Worm (Caenorhabditis elegans): ENCODE results near the gene grd-7.

DNA sequence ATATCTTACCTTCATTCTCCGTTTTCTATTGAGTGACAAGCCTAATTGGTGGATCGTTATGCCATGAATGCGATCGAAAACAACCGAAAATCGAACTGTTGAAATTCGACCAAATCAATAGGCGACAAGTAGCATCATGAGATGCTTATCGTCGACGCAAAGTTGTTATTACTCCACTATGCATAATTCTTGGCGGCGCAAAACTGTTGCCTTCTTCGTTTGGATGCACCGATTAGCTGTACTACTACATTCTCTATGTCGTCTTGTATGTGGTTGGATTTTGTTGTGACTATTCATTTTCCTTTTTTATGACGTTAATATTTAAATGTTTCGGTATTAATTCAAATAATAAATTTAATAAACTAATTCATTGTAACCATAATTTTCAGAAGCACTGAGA lies 2.7 kb upstream of the grd-7 start, which contains the start of gene F46H5.11:
- no peak for TF ChIP-seq nhr-120 (GFP tag; IDR thresholded peaks at IDR 0.05)
- no peak for TF ChIP-seq Y67H2A.10 (GFP tag; conservative IDR thresholded peaks at IDR 0.05)
- TF ChIP-seq mel-28 (tag; optimal IDR thresholded peaks at IDR 0.05; ENCODE audit: borderline replicate concordance), result no peak
- no peak for TF ChIP-seq nfya-1 (tag; optimal IDR thresholded peaks at IDR 0.05; ENCODE audit: borderline replicate concordance, insufficient read depth)
- no peak for TF ChIP-seq efl-1 (GFP tag; optimal IDR thresholded peaks at IDR 0.05)
- no peak for TF ChIP-seq unc-62 (GFP tag; optimal IDR thresholded peaks at IDR 0.05)
- no peak for TF ChIP-seq rpc-1 (optimal IDR thresholded peaks at IDR 0.05)
- TF ChIP-seq rpc-1 (tag; optimal IDR thresholded peaks at IDR 0.05), result no peak
- no peak for TF ChIP-seq sptf-2 (GFP tag; optimal IDR thresholded peaks at IDR 0.05)
- TF ChIP-seq hlh-12 (tag; optimal IDR thresholded peaks at IDR 0.05), result no peak
- no peak for TF ChIP-seq ztf-26 (tag; optimal IDR thresholded peaks at IDR 0.05)
- TF ChIP-seq unc-130 (GFP tag; optimal IDR thresholded peaks at IDR 0.05), result no peak
